Fruit fly (Drosophila melanogaster) whole organism, embryonic: ENCODE data around the gene CG32793.

Experiments used
- CG10147 ChIP-seq: fragments of 200-800 bp; sonication (Bioruptor generic); optimal IDR thresholded peaks from 2 replicates; lab custom pipeline; 2019; ENCODE audit warnings: missing biosample characterization, mild to moderate bottlenecking, missing genetic modification characterization, moderate library complexity
- CG10366 ChIP-seq: fragments of 200-800 bp; sonication (Bioruptor generic); IDR thresholded peaks from 2 replicates; pipeline ENCODE4 v1.3.6; 2022; ENCODE audit warnings: missing biosample characterization, missing genetic modification characterization
- CG10959 ChIP-seq: fragments of 200-800 bp; sonication (Bioruptor generic); IDR thresholded peaks from 2 replicates; pipeline ENCODE4 v1.3.6; 2022; ENCODE audit warnings: missing biosample characterization, missing genetic modification characterization
- CG11093 ChIP-seq: fragments of 200-800 bp; sonication (Bioruptor generic); IDR thresholded peaks from 3 replicates; pipeline ENCODE4 v1.3.6; 2022; ENCODE audit warnings: missing biosample characterization, missing genetic modification characterization
- CG11560 ChIP-seq: fragments of 200-800 bp; sonication (Bioruptor generic); IDR thresholded peaks from 3 replicates; pipeline ENCODE4 v1.3.6; 2022; ENCODE audit warnings: missing biosample characterization, missing genetic modification characterization
- CG12104 ChIP-seq: fragments of 200-800 bp; sonication (Bioruptor generic); optimal IDR thresholded peaks from 3 replicates; lab custom pipeline; 2016; ENCODE audit warnings: missing biosample characterization, missing genetic modification characterization
- CG13287 ChIP-seq: fragments of 200-800 bp; sonication (Bioruptor generic); IDR thresholded peaks from 2 replicates; pipeline ENCODE4 v1.3.6; 2022; ENCODE audit warnings: missing biosample characterization, missing genetic modification characterization; ENCODE audit not compliant: partially characterized antibody
- CG13624 ChIP-seq: fragments of 200-800 bp; sonication (Bioruptor generic); optimal IDR thresholded peaks from 2 replicates; lab custom pipeline; 2016; ENCODE audit warnings: missing biosample characterization, missing genetic modification characterization
- CG14050 ChIP-seq: fragments of 200-800 bp; sonication (Bioruptor generic); IDR thresholded peaks from 3 replicates; pipeline ENCODE4 v1.3.6; 2022; ENCODE audit warnings: missing biosample characterization, missing genetic modification characterization
- CG14441 ChIP-seq: fragments of 200-800 bp; sonication (Bioruptor generic); IDR thresholded peaks from 2 replicates; pipeline ENCODE4 v1.3.6; 2022; ENCODE audit warnings: missing biosample characterization, missing genetic modification characterization
- CG1603 ChIP-seq: fragments of 200-800 bp; sonication (Bioruptor generic); optimal IDR thresholded peaks from 2 replicates; lab custom pipeline; 2019; ENCODE audit warnings: missing biosample characterization, mild to moderate bottlenecking, missing genetic modification characterization, moderate library complexity
- CG30403 ChIP-seq: fragments of 200-800 bp; sonication (Bioruptor generic); optimal IDR thresholded peaks from 3 replicates; lab custom pipeline; 2016; ENCODE audit warnings: missing biosample characterization, missing genetic modification characterization
- CG31224 ChIP-seq: fragments of 200-800 bp; sonication (Bioruptor generic); IDR thresholded peaks from 2 replicates; pipeline ENCODE4 v1.3.6; 2022; ENCODE audit warnings: missing biosample characterization, missing genetic modification characterization
- CG31441 ChIP-seq: fragments of 200-800 bp; sonication (Bioruptor generic); IDR thresholded peaks from 2 replicates; pipeline ENCODE4 v1.3.6; 2022; ENCODE audit warnings: missing biosample characterization, missing genetic modification characterization
- CG34422 ChIP-seq: fragments of 200-800 bp; sonication (Bioruptor generic); IDR thresholded peaks from 3 replicates; pipeline ENCODE4 v1.3.6; 2022; ENCODE audit warnings: missing biosample characterization, missing genetic modification characterization
- CG4404 ChIP-seq: fragments of 200-800 bp; sonication (Bioruptor generic); IDR thresholded peaks from 2 replicates; pipeline ENCODE4 v1.3.6; 2022; ENCODE audit warnings: missing biosample characterization, missing genetic modification characterization
- CG5180 ChIP-seq: fragments of 200-800 bp; sonication (Bioruptor generic); optimal IDR thresholded peaks from 3 replicates; lab custom pipeline; 2017; ENCODE audit warnings: missing biosample characterization, missing genetic modification characterization, mild to moderate bottlenecking, moderate library complexity, missing genetic modification reagents
- CG5245 ChIP-seq: fragments of 200-800 bp; sonication (Bioruptor generic); optimal IDR thresholded peaks from 3 replicates; lab custom pipeline; 2016; ENCODE audit warnings: missing biosample characterization, missing genetic modification characterization
- CG7271 ChIP-seq: fragments of 200-800 bp; sonication (Bioruptor generic); optimal IDR thresholded peaks from 2 replicates; lab custom pipeline; 2018; ENCODE audit warnings: missing biosample characterization, mild to moderate bottlenecking, missing genetic modification characterization, moderate library complexity
- CG7745 ChIP-seq: fragments of 200-800 bp; sonication (Bioruptor generic); optimal IDR thresholded peaks from 2 replicates; lab custom pipeline; 2018; ENCODE audit warnings: missing biosample characterization, mild to moderate bottlenecking, missing genetic modification characterization, moderate library complexity
- CG8478 ChIP-seq: fragments of >200 bp; optimal IDR thresholded peaks from 2 replicates; lab custom pipeline; 2018
- CG9437 ChIP-seq: fragments of 200-800 bp; sonication (Bioruptor generic); optimal IDR thresholded peaks from 2 replicates; lab custom pipeline; 2018; ENCODE audit warnings: missing biosample characterization, mild to moderate bottlenecking, missing genetic modification characterization
- CG9932 ChIP-seq: fragments of 200-800 bp; sonication (Bioruptor generic); IDR thresholded peaks from 2 replicates; pipeline ENCODE4 v1.3.6; 2022; ENCODE audit warnings: missing biosample characterization, missing genetic modification characterization
- CrebB ChIP-seq: fragments of 200-800 bp; sonication (Bioruptor generic); optimal IDR thresholded peaks from 3 replicates; lab custom pipeline; 2018; ENCODE audit warnings: missing biosample characterization, mild to moderate bottlenecking, missing genetic modification characterization
- Dip2 ChIP-seq: fragments of 200-800 bp; sonication (Bioruptor generic); IDR thresholded peaks from 2 replicates; pipeline ENCODE4 v1.3.6; 2022; ENCODE audit warnings: missing biosample characterization, missing genetic modification characterization
- Doc2 ChIP-seq: fragments of 200-800 bp; sonication (Bioruptor generic); IDR thresholded peaks from 2 replicates; pipeline ENCODE4 v1.3.6; 2022; ENCODE audit warnings: missing biosample characterization, missing genetic modification characterization
- Pdp1 ChIP-seq, 2 experiments: fragments of 200-800 bp; sonication (Bioruptor generic); optimal IDR thresholded peaks; 3 replicates each; lab custom pipeline; 2016; ENCODE audit warnings: missing biosample characterization in 2 of 2, missing genetic modification characterization in 2 of 2, mild to moderate bottlenecking in 1 of 2, moderate library complexity in 1 of 2
- Ptx1 ChIP-seq: fragments of 200-800 bp; sonication (Bioruptor generic); IDR thresholded peaks from 2 replicates; pipeline ENCODE4 v1.3.6; 2022; ENCODE audit warnings: missing biosample characterization, missing genetic modification characterization
- Ravus ChIP-seq: fragments of 200-800 bp; sonication (Bioruptor generic); IDR thresholded peaks from 2 replicates; pipeline ENCODE4 v1.3.6; 2022; ENCODE audit warnings: missing biosample characterization, missing genetic modification characterization
- Sry-β ChIP-seq: fragments of 200-800 bp; sonication (Bioruptor generic); optimal IDR thresholded peaks from 2 replicates; lab custom pipeline; 2018; ENCODE audit warnings: missing biosample characterization, mild to moderate bottlenecking, missing genetic modification characterization, moderate library complexity
- Ssrp ChIP-seq: fragments of 200-800 bp; sonication (Bioruptor generic); optimal IDR thresholded peaks from 2 replicates; lab custom pipeline; 2018; ENCODE audit warnings: missing biosample characterization, mild to moderate bottlenecking, missing genetic modification characterization, moderate library complexity
- Stat92E ChIP-seq, 3 experiments: fragments of >200 bp in 2 of 3; fragments of 200-800 bp in 1 of 3; sonication (Bioruptor generic) in 1 of 3; optimal IDR thresholded peaks; 2 replicates each; lab custom pipeline; 2017 to 2019; ENCODE audit warnings: missing biosample characterization in 3 of 3, missing genetic modification characterization in 3 of 3, mild to moderate bottlenecking in 1 of 3, moderate library complexity in 1 of 3
- chif ChIP-seq, 2 experiments: fragments of 200-800 bp; sonication (Bioruptor generic); optimal IDR thresholded peaks; 3 replicates each; lab custom pipeline; 2016; ENCODE audit warnings: missing biosample characterization in 2 of 2, missing genetic modification characterization in 2 of 2
- chinmo ChIP-seq: fragments of 200-800 bp; sonication (Bioruptor generic); IDR thresholded peaks from 4 replicates; pipeline ENCODE4 v1.3.6; 2022; ENCODE audit warnings: missing biosample characterization, missing genetic modification characterization; ENCODE audit not compliant: partially characterized antibody
- fd3F ChIP-seq: fragments of 200-800 bp; sonication (Bioruptor generic); optimal IDR thresholded peaks from 2 replicates; lab custom pipeline; 2018; ENCODE audit warnings: missing biosample characterization, mild to moderate bottlenecking, missing genetic modification characterization, moderate library complexity
- gcm ChIP-seq: fragments of 200-800 bp; sonication (Bioruptor generic); optimal IDR thresholded peaks from 2 replicates; lab custom pipeline; 2019; ENCODE audit warnings: missing biosample characterization, mild to moderate bottlenecking, missing genetic modification characterization, moderate library complexity
- nerfin-1 ChIP-seq: fragments of 200-800 bp; sonication (Bioruptor generic); optimal IDR thresholded peaks from 3 replicates; lab custom pipeline; 2019; ENCODE audit warnings: missing biosample characterization, mild to moderate bottlenecking, missing genetic modification characterization, moderate library complexity
- phol ChIP-seq: fragments of 200-800 bp; sonication (Bioruptor generic); optimal IDR thresholded peaks from 3 replicates; lab custom pipeline; 2018; ENCODE audit warnings: missing biosample characterization, mild to moderate bottlenecking, missing genetic modification characterization, moderate library complexity
- sim ChIP-seq: fragments of 200-800 bp; sonication (Bioruptor generic); IDR thresholded peaks from 2 replicates; pipeline ENCODE4 v1.3.6; 2022; ENCODE audit warnings: missing biosample characterization, missing genetic modification characterization
- tap ChIP-seq: fragments of 200-800 bp; optimal IDR thresholded peaks from 3 replicates; lab custom pipeline; 2019; ENCODE audit warnings: missing biosample characterization, mild to moderate bottlenecking, missing genetic modification characterization, moderate library complexity
- trem ChIP-seq: fragments of 200-800 bp; optimal IDR thresholded peaks from 3 replicates; lab custom pipeline; 2019; ENCODE audit warnings: missing biosample characterization, mild to moderate bottlenecking, missing genetic modification characterization, moderate library complexity
- tup ChIP-seq: fragments of 200-800 bp; sonication (Bioruptor generic); optimal IDR thresholded peaks from 2 replicates; lab custom pipeline; 2016; ENCODE audit warnings: missing biosample characterization, mild to moderate bottlenecking, missing genetic modification characterization, moderate library complexity
- vnd ChIP-seq: fragments of 200-800 bp; sonication (Bioruptor generic); IDR thresholded peaks from 3 replicates; pipeline ENCODE4 v1.3.6; 2022; ENCODE audit warnings: missing biosample characterization, missing genetic modification characterization; ENCODE audit not compliant: partially characterized antibody
- wor ChIP-seq: fragments of 200-800 bp; sonication (Bioruptor generic); IDR thresholded peaks from 2 replicates; pipeline ENCODE4 v1.3.6; 2022; ENCODE audit warnings: missing biosample characterization, missing genetic modification characterization

The CG32793 gene

dm6 chrX:2919742-2920141, 9.9 kb upstream of the CG32793 start, which contains the start of gene CG3588 (continued):
- TF ChIP-seq sim (no peak), vnd (GFP tag; lab: Robert Waterston, UW) (no peak), CG1603 (tag; lab: Kevin White, UChicago) (peak; percentile 47), CG11560 (peak; percentile 57; the same call in 1 of the 3 replicates), Dip2 (GFP tag; lab: Robert Waterston, UW) (no peak), CG9932 (peak; percentile 94), CG34422 (GFP tag; lab: Robert Waterston, UW) (peak; percentile 45; the same call in 2 of the 3 replicates), CG7271 (tag; lab: Kevin White, UChicago) (no peak), chif (GFP tag; optimal IDR thresholded peaks at IDR 0.05; lab: Kevin White, UChicago) (peak; percentile 24 to 63), fd3F (GFP tag; lab: Kevin White, UChicago) (peak; percentile 66), gcm (GFP tag; lab: Kevin White, UChicago) (no peak), CG31224 (GFP tag; lab: Robert Waterston, UW) (peak; percentile 62), CG10366 (GFP tag; lab: Robert Waterston, UW) (peak; percentile 76), CG10147 (GFP tag; lab: Kevin White, UChicago) (peak; percentile 75), phol (tag; lab: Kevin White, UChicago) (peak; percentile 51), CG12104 (GFP tag; lab: Kevin White, UChicago) (peak; percentile 19), CG13624 (GFP tag; lab: Kevin White, UChicago) (peak; percentile 87), CG13287 (GFP tag; lab: Robert Waterston, UW) (no peak), tap (tag; lab: Kevin White, UChicago) (peak; percentile 32)
- TF ChIP-seq, all 482 proteins: peak for 300

dm6 chrX:2927158-2927557, 2.4 kb upstream of the CG32793 start, which contains the start of gene CG14424:
Gene CG14424, minus strand, starts transcription at chrX:2927258.
- TF ChIP-seq CG31441 (GFP tag; lab: Robert Waterston, UW) = no peak
- TF ChIP-seq CG5245 (GFP tag; lab: Kevin White, UChicago) = no peak
- TF ChIP-seq gcm (GFP tag; lab: Kevin White, UChicago) = no peak
- no peak for TF ChIP-seq nerfin-1 (tag; lab: Kevin White, UChicago)
- no peak for TF ChIP-seq CG5180 (GFP tag; lab: Kevin White, UChicago)

DNA sequence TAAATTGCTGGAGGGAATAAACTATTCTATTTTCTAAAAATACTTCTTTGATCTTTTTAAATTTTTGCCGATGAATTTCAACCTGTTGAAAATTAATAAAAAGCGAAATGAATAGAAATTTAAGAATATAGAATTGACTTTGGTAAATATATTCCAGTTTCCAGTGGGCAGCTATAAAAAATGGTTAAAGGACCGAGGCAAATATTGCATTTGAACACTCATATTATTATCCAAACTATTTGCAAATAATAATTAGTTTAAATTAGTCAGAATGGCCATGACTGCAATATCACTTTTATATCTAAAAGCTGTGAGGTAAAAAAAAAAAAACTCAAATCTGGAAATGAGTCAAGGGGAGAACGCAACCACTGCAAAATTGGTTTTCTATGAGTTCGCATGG, 5.2 kb downstream of the CG32793 start, which contains the start of gene CG3592:
TSS of gene CG3592 (plus strand) at position 301 of the 400 bp plus-strand sequence.
- TF ChIP-seq CG7745 (tag; lab: Kevin White, UChicago) = no peak
- no peak for TF ChIP-seq wor (GFP tag; lab: Robert Waterston, UW)
- no peak for TF ChIP-seq CG14441
- no peak for TF ChIP-seq tup (GFP tag; lab: Kevin White, UChicago)
- TF ChIP-seq Doc2 (GFP tag; lab: Robert Waterston, UW) = no peak
- TF ChIP-seq Stat92E (GFP tag; optimal IDR thresholded peaks at IDR 0.05; lab: Kevin White, UChicago) = no peak
- no peak for TF ChIP-seq chinmo
- TF ChIP-seq CrebB (tag; lab: Kevin White, UChicago) = no peak

DNA sequence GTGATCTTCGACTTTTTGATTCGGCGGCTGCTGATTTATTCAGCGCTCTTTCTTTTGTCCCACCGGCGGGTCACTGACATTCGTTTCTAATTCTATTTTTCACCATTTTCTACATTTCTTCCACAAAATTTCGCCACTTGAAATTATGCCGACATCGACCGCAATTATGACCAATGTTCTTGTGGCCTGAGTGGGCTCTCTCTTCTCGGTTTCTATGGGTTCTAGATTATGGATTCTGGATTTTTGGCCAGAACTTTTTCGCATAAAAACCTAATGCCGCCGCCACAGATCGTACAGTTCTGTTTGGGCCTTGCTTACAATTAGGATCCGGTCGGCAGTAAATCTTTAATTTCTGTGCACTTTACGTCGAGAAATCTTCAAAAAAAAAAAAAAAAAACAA, 7.1 kb downstream of the CG32793 start, which contains the start of gene CG3598:
TSS of gene CG3598 (plus strand) at position 301 of the 400 bp plus-strand sequence.
- TF ChIP-seq CG8478 (lab: Kevin White, UChicago) = no peak
- TF ChIP-seq CG10959 = no peak
- no peak for TF ChIP-seq Pdp1 (GFP tag; optimal IDR thresholded peaks at IDR 0.05; lab: Kevin White, UChicago)
- no peak for TF ChIP-seq Ssrp
- TF ChIP-seq CG9437 (GFP tag; lab: Kevin White, UChicago) = no peak
- TF ChIP-seq trem (tag; lab: Kevin White, UChicago) = no peak
- no peak for TF ChIP-seq CG14050 (GFP tag; lab: Robert Waterston, UW)
- no peak for TF ChIP-seq CG30403 (GFP tag; lab: Kevin White, UChicago)
- TF ChIP-seq Ptx1 (GFP tag; lab: Robert Waterston, UW) = no peak
- no peak for TF ChIP-seq CG11093
- TF ChIP-seq Sry-β (GFP tag; lab: Kevin White, UChicago) = no peak
- no peak for TF ChIP-seq CG4404 (GFP tag; lab: Robert Waterston, UW)
- no peak for TF ChIP-seq Ravus (GFP tag; lab: Robert Waterston, UW)
